Worm (Caenorhabditis elegans) whole organism, midembryonic: ENCODE measurements around the gene spp-24.

Source experiments
- T22C8.4 ChIP-seq: fragments of 200-800 bp; sonication (Bioruptor generic); IDR thresholded peaks from 2 replicates; pipeline ENCODE4 v1.3.6; 2022; ENCODE audit warnings: missing genetic modification characterization, missing compliant biosample characterization
- cog-1 ChIP-seq: sonication (generic microtip); optimal IDR thresholded peaks from 2 replicates; lab custom pipeline; 2016; ENCODE audit warnings: missing genetic modification characterization, missing compliant biosample characterization
- flt-1 ChIP-seq: fragments of 200-800 bp; sonication (Bioruptor generic); IDR thresholded peaks from 2 replicates; pipeline ENCODE4 v1.3.6; 2022; ENCODE audit warnings: missing genetic modification characterization, missing compliant biosample characterization
- klf-2 ChIP-seq: fragments of 200-800 bp; sonication (Bioruptor generic); conservative IDR thresholded peaks from 2 replicates; pipeline ENCODE4 v1.3.6; 2022; ENCODE audit warnings: missing genetic modification reagents, missing genetic modification characterization, missing compliant biosample characterization
- med-1 ChIP-seq: sonication (generic microtip); optimal IDR thresholded peaks from 2 replicates; lab custom pipeline; 2017; ENCODE audit warnings: missing genetic modification characterization, mild to moderate bottlenecking, missing compliant biosample characterization, antibody characterized with exemption, missing genetic modification reagents; ENCODE audit not compliant: insufficient read depth
- ref-1 ChIP-seq: fragments of 200-800 bp; sonication (Bioruptor generic); conservative IDR thresholded peaks from 2 replicates; pipeline ENCODE4 v1.3.6; 2022; ENCODE audit warnings: missing genetic modification reagents, missing genetic modification characterization, missing compliant biosample characterization
- tab-1 ChIP-seq: fragments of 200-800 bp; sonication (Bioruptor generic); IDR thresholded peaks from 2 replicates; pipeline ENCODE4 v1.3.6; 2022; ENCODE audit warnings: missing genetic modification characterization, missing compliant biosample characterization
- ztf-23 ChIP-seq: fragments of 200-800 bp; sonication (Bioruptor generic); IDR thresholded peaks from 2 replicates; pipeline ENCODE4 v1.3.6; 2022; ENCODE audit warnings: missing genetic modification reagents, missing genetic modification characterization, missing compliant biosample characterization
- ztf-29 ChIP-seq: fragments of 200-800 bp; sonication (Bioruptor generic); IDR thresholded peaks from 2 replicates; pipeline ENCODE4 v1.3.6; 2022; ENCODE audit warnings: missing genetic modification reagents, missing genetic modification characterization, missing compliant biosample characterization

The spp-24 gene

ce11 chrII:29578-29977, 9.8 kb downstream of the spp-24 start:
- TF ChIP-seq flt-1, result no peak
- no peak for TF ChIP-seq T22C8.4 (GFP tag; lab: Robert Waterston, UW)
- TF ChIP-seq cog-1 (tag; lab: Kevin White, UChicago), result no peak
- no peak for TF ChIP-seq ref-1 (GFP tag; lab: Robert Waterston, UW)
- no peak for TF ChIP-seq med-1 (GFP tag; lab: Kevin White, UChicago)
- TF ChIP-seq ztf-23, result no peak
- no peak for TF ChIP-seq ztf-29
- TF ChIP-seq klf-2 (GFP tag; lab: Robert Waterston, UW), result no peak
- no peak for TF ChIP-seq tab-1 (GFP tag; lab: Robert Waterston, UW)

ce11 chrII:28283-28682, 11.1 kb downstream of the spp-24 start, which contains the start of gene F23F1.4:
Gene F23F1.4 (minus strand): TSS chrII:28423.
- no peak for TF ChIP-seq cog-1 (tag; lab: Kevin White, UChicago)

DNA sequence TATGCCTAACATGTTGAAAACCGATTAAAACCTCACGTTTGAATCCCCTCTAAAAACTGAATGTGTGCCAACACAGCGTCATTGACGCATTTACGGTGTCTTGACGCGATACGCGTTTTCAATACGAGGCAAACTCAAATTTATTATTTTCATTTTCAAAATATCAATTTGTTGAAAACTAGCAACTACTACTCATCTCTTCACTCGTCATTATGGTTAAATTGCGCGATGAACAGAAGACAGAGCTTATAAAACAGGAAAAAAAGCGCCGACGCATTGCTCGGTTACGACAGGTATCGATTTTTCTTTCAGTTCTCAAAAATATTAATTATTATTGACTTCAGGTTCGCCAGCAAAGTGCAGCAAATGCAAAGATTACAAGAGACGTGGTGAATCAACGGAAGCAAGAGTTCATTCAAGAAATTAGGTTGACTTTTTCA, 14.8 kb downstream of the spp-24 start, which contains the start of gene enee-1:
enee-1 (plus strand) TSS at position 108 of the 440 bp plus-strand sequence.
- TF ChIP-seq klf-2 (GFP tag; lab: Robert Waterston, UW) (no peak), cog-1 (tag; lab: Kevin White, UChicago) (peak; percentile 26), flt-1 (no peak), ztf-23 (0 out of 2 replicates have a peak, but pooled peaks have one; percentile 56), med-1 (GFP tag; lab: Kevin White, UChicago) (no peak), ref-1 (GFP tag; lab: Robert Waterston, UW) (no peak), ztf-29 (no peak), T22C8.4 (GFP tag; lab: Robert Waterston, UW) (no peak)

ce11 chrII:23739-24138, 15.6 kb downstream of the spp-24 start:
- TF ChIP-seq ztf-29, result no peak
- TF ChIP-seq klf-2 (GFP tag; lab: Robert Waterston, UW), result no peak
- TF ChIP-seq ref-1 (GFP tag; lab: Robert Waterston, UW), result no peak
- TF ChIP-seq flt-1, result no peak
- TF ChIP-seq T22C8.4 (GFP tag; lab: Robert Waterston, UW), result no peak
- no peak for TF ChIP-seq tab-1 (GFP tag; lab: Robert Waterston, UW)
- no peak for TF ChIP-seq cog-1 (tag; lab: Kevin White, UChicago)
- no peak for TF ChIP-seq ztf-23
- TF ChIP-seq med-1 (GFP tag; lab: Kevin White, UChicago), result no peak

DNA sequence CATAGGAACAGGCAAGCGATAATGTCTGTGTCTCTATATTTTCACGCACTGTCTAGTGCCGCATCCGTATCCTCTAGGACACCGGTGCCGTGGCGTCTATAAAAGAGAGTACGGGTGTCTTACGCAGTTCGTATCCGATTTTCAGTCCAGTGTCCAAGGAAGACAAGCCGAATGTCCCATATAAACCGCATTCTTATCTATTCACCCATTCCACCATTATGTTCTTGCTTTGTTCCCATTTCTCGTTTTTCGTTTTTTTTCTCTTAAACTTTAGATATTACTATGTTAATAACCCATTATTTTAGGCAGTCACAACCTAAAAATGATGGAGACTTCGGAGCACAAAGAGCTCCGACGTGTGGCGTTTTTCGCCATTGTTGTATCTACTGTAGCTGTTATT, 16.3 kb downstream of the spp-24 start, which contains the start of gene sqt-2:
sqt-2 (plus strand) TSS at position 301 of the 400 bp plus-strand sequence.
- TF ChIP-seq flt-1 (no peak), ref-1 (GFP tag; lab: Robert Waterston, UW) (no peak), klf-2 (GFP tag; lab: Robert Waterston, UW) (no peak), tab-1 (GFP tag; lab: Robert Waterston, UW) (no peak), ztf-29 (no peak), ztf-23 (no peak), T22C8.4 (GFP tag; lab: Robert Waterston, UW) (no peak), med-1 (GFP tag; lab: Kevin White, UChicago) (no peak), cog-1 (tag; lab: Kevin White, UChicago) (no peak)

DNA sequence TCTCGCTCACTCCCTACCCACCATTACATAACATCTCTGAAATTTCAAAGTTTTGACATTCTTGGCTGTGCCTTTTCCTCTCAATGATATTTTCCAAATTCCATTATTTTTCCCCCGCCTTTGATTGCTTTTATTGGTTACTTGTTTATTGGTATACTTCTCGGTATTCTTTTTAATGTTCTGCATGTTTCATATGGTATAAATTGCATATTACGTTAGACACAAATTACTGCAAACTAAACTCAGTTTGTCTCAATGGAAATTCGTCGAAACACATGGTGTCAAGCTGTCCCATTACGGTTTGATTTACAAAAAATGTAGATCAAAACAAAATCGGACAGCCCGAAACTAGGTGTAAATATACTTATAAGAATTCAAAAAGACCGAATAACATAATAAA, 17.4 kb downstream of the spp-24 start:
- TF ChIP-seq ref-1 (GFP tag; lab: Robert Waterston, UW) (no peak), cog-1 (tag; lab: Kevin White, UChicago) (no peak), ztf-29 (no peak), tab-1 (GFP tag; lab: Robert Waterston, UW) (no peak), klf-2 (GFP tag; lab: Robert Waterston, UW) (no peak), med-1 (GFP tag; lab: Kevin White, UChicago) (no peak), flt-1 (no peak)

- TF ChIP-seq tab-1 (GFP tag; lab: Robert Waterston, UW) (no peak), med-1 (GFP tag; lab: Kevin White, UChicago) (no peak), flt-1 (no peak), ztf-23 (no peak), T22C8.4 (GFP tag; lab: Robert Waterston, UW) (no peak), ref-1 (GFP tag; lab: Robert Waterston, UW) (no peak), ztf-29 (no peak), klf-2 (GFP tag; lab: Robert Waterston, UW) (no peak), cog-1 (tag; lab: Kevin White, UChicago) (no peak)
Measured at ce11 chrII:19238-19637, 20.1 kb downstream of the spp-24 start, which contains the start of gene gmeb-1. Gene gmeb-1 (plus strand): TSS chrII:19538.

ce11 chrII:18787-19186, 20.6 kb downstream of the spp-24 start:
- TF ChIP-seq T22C8.4 (GFP tag; lab: Robert Waterston, UW), result peak; percentile 32; the same call in 1 of the 2 replicates
- TF ChIP-seq ztf-23, result peak; percentile 53; the same call in 1 of the 2 replicates
- TF ChIP-seq cog-1 (tag; lab: Kevin White, UChicago), result peak; percentile 57
- TF ChIP-seq klf-2 (GFP tag; lab: Robert Waterston, UW), result no peak

- TF ChIP-seq med-1 (GFP tag; lab: Kevin White, UChicago) (no peak), ztf-29 (no peak), ref-1 (GFP tag; lab: Robert Waterston, UW) (no peak), T22C8.4 (GFP tag; lab: Robert Waterston, UW) (no peak), klf-2 (GFP tag; lab: Robert Waterston, UW) (no peak), flt-1 (no peak), cog-1 (tag; lab: Kevin White, UChicago) (no peak), ztf-23 (no peak), tab-1 (GFP tag; lab: Robert Waterston, UW) (no peak)
Measured at ce11 chrII:12685-13084, 26.7 kb downstream of the spp-24 start, which contains the start of gene best-3. Gene best-3 (plus strand): TSS chrII:12985.

DNA sequence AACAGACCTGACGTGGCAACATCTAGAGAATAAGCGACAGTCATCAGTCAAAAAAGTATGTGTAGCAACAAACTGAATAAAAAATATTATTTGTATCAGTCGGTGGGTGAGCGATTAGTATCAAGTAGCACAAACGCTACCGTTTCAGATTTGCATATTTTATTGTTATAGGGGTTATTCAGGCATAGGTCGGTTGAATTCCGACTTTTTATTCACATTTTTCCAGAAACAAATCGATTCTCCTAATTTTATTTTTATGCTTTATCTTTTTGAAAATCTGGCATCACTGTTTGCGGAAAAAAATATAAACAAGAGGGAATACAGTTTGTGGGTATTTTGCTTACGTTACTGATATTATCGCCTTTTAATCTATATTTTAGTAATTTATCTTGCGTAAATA, 27.6 kb downstream of the spp-24 start, which contains the start of gene best-4:
best-4 (minus strand) TSS at position 101 of the 400 bp plus-strand sequence.
- TF ChIP-seq med-1 (GFP tag; lab: Kevin White, UChicago), result no peak
- no peak for TF ChIP-seq ref-1 (GFP tag; lab: Robert Waterston, UW)
- no peak for TF ChIP-seq T22C8.4 (GFP tag; lab: Robert Waterston, UW)
- TF ChIP-seq flt-1, result no peak
- no peak for TF ChIP-seq klf-2 (GFP tag; lab: Robert Waterston, UW)
- no peak for TF ChIP-seq ztf-23
